Worm (Caenorhabditis elegans) whole organism, late embryonic: ENCODE data around the gene B0563.7.

Source experiments
- ama-1 ChIP-seq: fragments of 150-350 bp; optimal IDR thresholded peaks from 2 replicates; lab custom pipeline; 2014
- ceh-48 ChIP-seq: sonication (generic microtip); optimal IDR thresholded peaks from 2 replicates; lab custom pipeline; 2016; ENCODE audit warnings: missing genetic modification characterization, inconsistent platforms, missing compliant biosample characterization
- fkh-10 ChIP-seq: fragments of 150-350 bp; optimal IDR thresholded peaks from 2 replicates; lab custom pipeline; 2014; ENCODE audit warnings: missing biosample characterization, missing genetic modification reagents, missing genetic modification characterization
- ref-2 ChIP-seq: sonication (generic microtip); optimal IDR thresholded peaks from 2 replicates; lab custom pipeline; 2016; ENCODE audit warnings: missing genetic modification characterization, missing compliant biosample characterization
- tbx-7 ChIP-seq: sonication (generic microtip); optimal IDR thresholded peaks from 2 replicates; lab custom pipeline; 2016; ENCODE audit warnings: missing genotype, missing genetic modification characterization, missing compliant biosample characterization

DNA sequence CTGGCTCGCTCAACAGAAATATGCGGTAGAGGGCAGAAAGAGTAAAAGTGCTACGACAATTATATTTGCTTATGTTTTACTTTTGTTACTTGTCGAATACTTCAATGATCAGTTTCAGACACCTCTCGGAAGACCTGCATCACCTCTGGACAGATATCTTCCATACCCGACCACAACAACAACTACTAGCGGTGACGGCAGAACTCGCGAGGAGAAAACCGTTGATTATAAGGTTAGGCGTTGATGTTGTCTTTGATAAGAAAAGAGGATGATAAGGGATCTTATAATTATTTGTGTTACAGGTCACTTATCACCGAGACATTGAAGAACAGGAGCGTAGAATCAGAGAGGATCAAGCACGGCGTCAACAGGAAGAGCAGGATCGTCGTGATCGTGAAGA, 49.0 kb downstream of the B0563.7 start:
- TF ChIP-seq fkh-10 (GFP tag; lab: Kevin White, UChicago) (no peak), tbx-7 (tag; lab: Kevin White, UChicago) (no peak), ref-2 (tag; lab: Kevin White, UChicago) (no peak), ceh-48 (no peak), ama-1 (no peak)
